Worm (Caenorhabditis elegans) whole organism, early embryonic: ENCODE results near the gene lep-2.

Experiments used
- B0310.2 ChIP-seq: sonication (generic microtip); optimal IDR thresholded peaks from 2 replicates; lab custom pipeline; 2016; ENCODE audit warnings: mild to moderate bottlenecking, missing genetic modification characterization, missing compliant biosample characterization
- F13C5.2 ChIP-seq: sonication (generic microtip); optimal IDR thresholded peaks from 2 replicates; lab custom pipeline; 2017; ENCODE audit warnings: mild to moderate bottlenecking, missing genetic modification characterization, inconsistent platforms, missing compliant biosample characterization
- aly-1 ChIP-seq: sonication (generic microtip); optimal IDR thresholded peaks from 2 replicates; lab custom pipeline; 2016; ENCODE audit warnings: missing genetic modification characterization, missing compliant biosample characterization
- ama-1 ChIP-seq: fragments of 150-350 bp; optimal IDR thresholded peaks from 2 replicates; lab custom pipeline; 2014
- ceh-36 ChIP-seq: sonication (generic microtip); optimal IDR thresholded peaks from 2 replicates; lab custom pipeline; 2016; ENCODE audit warnings: missing genetic modification characterization, inconsistent platforms, missing compliant biosample characterization
- ets-7 ChIP-seq: sonication (generic microtip); optimal IDR thresholded peaks from 2 replicates; lab custom pipeline; 2016; ENCODE audit warnings: missing genotype, missing genetic modification characterization, missing compliant biosample characterization
- flt-1 ChIP-seq: fragments of 200-800 bp; sonication (Bioruptor generic); IDR thresholded peaks from 2 replicates; pipeline ENCODE4 v1.3.6; 2022; ENCODE audit warnings: missing genetic modification characterization, missing compliant biosample characterization
- hmbx-1 ChIP-seq: sonication (generic microtip); optimal IDR thresholded peaks from 2 replicates; lab custom pipeline; 2016; ENCODE audit warnings: mild to moderate bottlenecking, missing genetic modification characterization, missing compliant biosample characterization
- hmg-4 ChIP-seq: fragments of 200-800 bp; sonication (Bioruptor generic); optimal IDR thresholded peaks from 2 replicates; lab custom pipeline; 2018; ENCODE audit warnings: mild to moderate bottlenecking, missing genetic modification characterization, missing compliant biosample characterization
- hnd-1 ChIP-seq: sonication (generic microtip); optimal IDR thresholded peaks from 2 replicates; lab custom pipeline; 2016; ENCODE audit warnings: missing genetic modification characterization, missing compliant biosample characterization
- pes-1 ChIP-seq: fragments of 200-800 bp; sonication (Bioruptor generic); IDR thresholded peaks from 2 replicates; pipeline ENCODE4 v1.3.6; 2022; ENCODE audit warnings: missing genetic modification reagents, missing genetic modification characterization, missing compliant biosample characterization
- sea-1 ChIP-seq: fragments of 200-800 bp; sonication (Bioruptor generic); conservative IDR thresholded peaks from 2 replicates; pipeline ENCODE4 v1.3.6; 2022; ENCODE audit warnings: missing genetic modification characterization, missing compliant biosample characterization
- tbx-11 ChIP-seq: fragments of 200-800 bp; sonication (Bioruptor generic); IDR thresholded peaks from 2 replicates; pipeline ENCODE4 v1.3.6; 2022; ENCODE audit warnings: missing genetic modification characterization, missing compliant biosample characterization
- tra-4 ChIP-seq: sonication (generic microtip); optimal IDR thresholded peaks from 2 replicates; lab custom pipeline; 2017; ENCODE audit warnings: missing genetic modification characterization, missing compliant biosample characterization

DNA sequence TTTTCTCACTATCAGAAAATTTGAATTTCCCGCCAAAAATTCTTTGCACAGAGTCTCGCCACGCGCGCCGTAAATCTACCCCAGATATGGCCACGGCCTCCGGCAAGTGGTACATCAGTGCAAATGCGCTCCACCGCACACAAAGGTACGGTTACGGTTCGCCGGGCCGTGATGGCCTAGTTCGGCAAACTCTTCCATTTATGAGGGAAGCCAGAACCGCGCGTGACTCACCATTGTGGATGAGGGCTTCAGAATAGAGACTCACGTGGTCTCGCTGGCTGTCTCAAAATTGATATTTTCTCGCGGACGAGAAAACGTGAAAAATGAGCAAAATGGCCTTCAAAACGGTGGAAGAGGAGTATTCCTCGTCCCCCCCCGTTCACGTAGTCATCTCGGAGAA, 27.7 kb downstream of the lep-2 start:
- TF ChIP-seq hmg-4 (GFP tag; lab: Kevin White, UChicago), result no peak
- TF ChIP-seq ceh-36 (tag; lab: Kevin White, UChicago), result no peak
- peak; percentile 7 for TF ChIP-seq pes-1 (GFP tag; lab: Robert Waterston, UW)
- no peak for TF ChIP-seq ama-1 (lab: Kevin White, UChicago)
- no peak for TF ChIP-seq ets-7 (tag; lab: Kevin White, UChicago)
- TF ChIP-seq flt-1, result no peak
- peak; percentile 34 for TF ChIP-seq aly-1 (tag; lab: Kevin White, UChicago)
- TF ChIP-seq hmbx-1, result no peak
- no peak for TF ChIP-seq tra-4 (tag; lab: Kevin White, UChicago)
- no peak for TF ChIP-seq B0310.2 (tag; lab: Kevin White, UChicago)
- TF ChIP-seq tbx-11 (GFP tag; lab: Robert Waterston, UW), result 0 out of 2 replicates have a peak, but pooled peaks have one; percentile 29
- no peak for TF ChIP-seq hnd-1
- TF ChIP-seq sea-1 (GFP tag; lab: Robert Waterston, UW), result no peak
- no peak for TF ChIP-seq F13C5.2 (tag; lab: Kevin White, UChicago)
